Fruit fly (Drosophila melanogaster) whole organism, embryonic: Measurements from ENCODE around the gene CG2617.

Experiments
- Abd-B ChIP-seq: fragments of 200-800 bp; sonication (Bioruptor generic); optimal IDR thresholded peaks from 2 replicates; lab custom pipeline; 2018; ENCODE audit warnings: missing biosample characterization, mild to moderate bottlenecking, missing genetic modification characterization, moderate library complexity
- Aef1 ChIP-seq: fragments of 200-800 bp; sonication (Bioruptor generic); IDR thresholded peaks from 3 replicates; pipeline ENCODE4 v1.3.6; 2022; ENCODE audit warnings: missing biosample characterization, missing genetic modification characterization
- Blimp-1 ChIP-seq: fragments of 200-800 bp; sonication (Bioruptor generic); optimal IDR thresholded peaks from 3 replicates; lab custom pipeline; 2018; ENCODE audit warnings: missing biosample characterization, missing genetic modification characterization, mild to moderate bottlenecking, moderate library complexity, missing genetic modification reagents
- CG10147 ChIP-seq: fragments of 200-800 bp; sonication (Bioruptor generic); optimal IDR thresholded peaks from 2 replicates; lab custom pipeline; 2019; ENCODE audit warnings: missing biosample characterization, mild to moderate bottlenecking, missing genetic modification characterization, moderate library complexity
- CG11696 ChIP-seq: fragments of 200-800 bp; sonication (Bioruptor generic); IDR thresholded peaks from 2 replicates; pipeline ENCODE4 v1.3.6; 2022; ENCODE audit warnings: missing biosample characterization, missing genetic modification characterization
- CG14050 ChIP-seq: fragments of 200-800 bp; sonication (Bioruptor generic); IDR thresholded peaks from 3 replicates; pipeline ENCODE4 v1.3.6; 2022; ENCODE audit warnings: missing biosample characterization, missing genetic modification characterization
- CG15269 ChIP-seq: fragments of 200-800 bp; sonication (Bioruptor generic); optimal IDR thresholded peaks from 2 replicates; lab custom pipeline; 2018; ENCODE audit warnings: missing biosample characterization, mild to moderate bottlenecking, missing genetic modification characterization, moderate library complexity
- CG1603 ChIP-seq: fragments of 200-800 bp; sonication (Bioruptor generic); optimal IDR thresholded peaks from 2 replicates; lab custom pipeline; 2019; ENCODE audit warnings: missing biosample characterization, mild to moderate bottlenecking, missing genetic modification characterization, moderate library complexity
- CG16779 ChIP-seq: fragments of 200-800 bp; sonication (Bioruptor generic); IDR thresholded peaks from 2 replicates; pipeline ENCODE4 v1.3.6; 2022; ENCODE audit warnings: missing biosample characterization, missing genetic modification characterization
- CG17912 ChIP-seq: fragments of 200-800 bp; sonication (Bioruptor generic); optimal IDR thresholded peaks from 2 replicates; lab custom pipeline; 2018; ENCODE audit warnings: missing biosample characterization, mild to moderate bottlenecking, missing genetic modification characterization
- CG30431 ChIP-seq: fragments of 200-800 bp; sonication (Bioruptor generic); optimal IDR thresholded peaks from 2 replicates; lab custom pipeline; 2017; ENCODE audit warnings: missing biosample characterization, missing genetic modification characterization
- CG31224 ChIP-seq: fragments of 200-800 bp; sonication (Bioruptor generic); IDR thresholded peaks from 2 replicates; pipeline ENCODE4 v1.3.6; 2022; ENCODE audit warnings: missing biosample characterization, missing genetic modification characterization
- CG33213 ChIP-seq: fragments of 200-800 bp; sonication (Bioruptor generic); optimal IDR thresholded peaks from 3 replicates; lab custom pipeline; 2016; ENCODE audit warnings: missing biosample characterization, missing genetic modification characterization
- CG3407 ChIP-seq: fragments of 200-800 bp; sonication (Bioruptor generic); optimal IDR thresholded peaks from 2 replicates; lab custom pipeline; 2018; ENCODE audit warnings: missing biosample characterization, mild to moderate bottlenecking, missing genetic modification characterization
- CG34376 ChIP-seq: fragments of 200-800 bp; sonication (Bioruptor generic); optimal IDR thresholded peaks from 2 replicates; lab custom pipeline; 2018; ENCODE audit warnings: missing biosample characterization, mild to moderate bottlenecking, missing genetic modification characterization
- CG3726 ChIP-seq: fragments of 200-800 bp; sonication (Bioruptor generic); IDR thresholded peaks from 3 replicates; pipeline ENCODE4, ENCODE4 v1.3.6; 2022; ENCODE audit warnings: missing biosample characterization, missing genetic modification characterization
- CG4820 ChIP-seq: fragments of 200-800 bp; sonication (Bioruptor generic); optimal IDR thresholded peaks from 3 replicates; lab custom pipeline; 2016; ENCODE audit warnings: missing biosample characterization, missing genetic modification characterization
- CG4854 ChIP-seq: fragments of 200-800 bp; sonication (Bioruptor generic); optimal IDR thresholded peaks from 2 replicates; lab custom pipeline; 2016; ENCODE audit warnings: missing biosample characterization, missing genetic modification characterization, inconsistent platforms
- CG6254 ChIP-seq: fragments of 200-800 bp; sonication (Bioruptor generic); optimal IDR thresholded peaks from 3 replicates; lab custom pipeline; 2017; ENCODE audit warnings: mild to moderate bottlenecking, missing biosample characterization, missing genetic modification reagents, missing genetic modification characterization
- CG6765 ChIP-seq: fragments of 200-800 bp; sonication (Bioruptor generic); optimal IDR thresholded peaks from 3 replicates; lab custom pipeline; 2017; ENCODE audit warnings: missing biosample characterization, mild to moderate bottlenecking, missing genetic modification characterization
- CG7839 ChIP-seq: fragments of 200-800 bp; sonication (Bioruptor generic); optimal IDR thresholded peaks from 3 replicates; lab custom pipeline; 2018; ENCODE audit warnings: missing biosample characterization, mild to moderate bottlenecking, missing genetic modification characterization, moderate library complexity
- CG9215 ChIP-seq: fragments of 200-800 bp; sonication (Bioruptor generic); IDR thresholded peaks from 2 replicates; pipeline ENCODE4 v1.3.6; 2022; ENCODE audit warnings: missing biosample characterization, missing genetic modification characterization
- CG9727 ChIP-seq: fragments of 200-800 bp; sonication (Bioruptor generic); optimal IDR thresholded peaks from 3 replicates; lab custom pipeline; 2017; ENCODE audit warnings: missing biosample characterization, mild to moderate bottlenecking, missing genetic modification characterization
- D19B ChIP-seq: fragments of 200-800 bp; sonication (Bioruptor generic); optimal IDR thresholded peaks from 2 replicates; lab custom pipeline; 2017; ENCODE audit warnings: missing biosample characterization, mild to moderate bottlenecking, missing genetic modification characterization
- Dbx ChIP-seq: fragments of 200-800 bp; sonication (Bioruptor generic); IDR thresholded peaks from 3 replicates; pipeline ENCODE4 v1.3.6; 2022; ENCODE audit warnings: missing biosample characterization, missing genetic modification characterization
- Dek ChIP-seq: fragments of 200-800 bp; sonication (Bioruptor generic); optimal IDR thresholded peaks from 3 replicates; lab custom pipeline; 2019; ENCODE audit warnings: missing biosample characterization, mild to moderate bottlenecking, missing genetic modification characterization, moderate library complexity
- Dref ChIP-seq: fragments of 200-800 bp; sonication (Bioruptor generic); IDR thresholded peaks from 2 replicates; pipeline ENCODE4 v1.3.6; 2022; ENCODE audit warnings: missing biosample characterization, missing genetic modification characterization
- HHEX ChIP-seq: fragments of 200-800 bp; sonication (Bioruptor generic); optimal IDR thresholded peaks from 3 replicates; lab custom pipeline; 2017; ENCODE audit warnings: missing biosample characterization, mild to moderate bottlenecking, missing genetic modification characterization, missing genetic modification reagents
- Hr3 ChIP-seq: fragments of 200-800 bp; sonication (Bioruptor generic); optimal IDR thresholded peaks from 3 replicates; lab custom pipeline; 2016; ENCODE audit warnings: missing biosample characterization, missing genetic modification characterization
- Hr39 ChIP-seq: fragments of >200 bp; optimal IDR thresholded peaks from 2 replicates; lab custom pipeline; 2017
- Optix ChIP-seq: fragments of 200-800 bp; sonication (Bioruptor generic); IDR thresholded peaks from 3 replicates; pipeline ENCODE4 v1.3.6; 2022; ENCODE audit warnings: missing biosample characterization, missing genetic modification characterization
- Sox102F ChIP-seq: fragments of 200-800 bp; sonication (Bioruptor generic); optimal IDR thresholded peaks from 2 replicates; lab custom pipeline; 2018; ENCODE audit warnings: missing biosample characterization, mild to moderate bottlenecking, missing genetic modification characterization, moderate library complexity
- Spps ChIP-seq: fragments of 200-800 bp; sonication (Bioruptor generic); optimal IDR thresholded peaks from 2 replicates; lab custom pipeline; 2018; ENCODE audit warnings: missing biosample characterization, mild to moderate bottlenecking, missing genetic modification characterization
- Ssrp ChIP-seq: fragments of 200-800 bp; sonication (Bioruptor generic); optimal IDR thresholded peaks from 2 replicates; lab custom pipeline; 2018; ENCODE audit warnings: missing biosample characterization, mild to moderate bottlenecking, missing genetic modification characterization, moderate library complexity
- Xrp1 ChIP-seq: fragments of 200-800 bp; sonication (Bioruptor generic); IDR thresholded peaks from 2 replicates; pipeline ENCODE4 v1.3.6; 2022; ENCODE audit warnings: missing biosample characterization, missing genetic modification characterization
- amos ChIP-seq: fragments of 200-800 bp; sonication (Bioruptor generic); IDR thresholded peaks from 2 replicates; pipeline ENCODE4 v1.3.6; 2022; ENCODE audit warnings: missing biosample characterization, missing genetic modification characterization; ENCODE audit not compliant: partially characterized antibody
- br ChIP-seq: fragments of >200 bp; optimal IDR thresholded peaks from 2 replicates; lab custom pipeline; 2017
- chm ChIP-seq: fragments of 200-800 bp; sonication (Bioruptor generic); IDR thresholded peaks from 2 replicates; pipeline ENCODE4 v1.3.6; 2022; ENCODE audit warnings: missing biosample characterization, missing genetic modification characterization
- dm ChIP-seq: fragments of 200-800 bp; sonication (Bioruptor generic); optimal IDR thresholded peaks from 3 replicates; lab custom pipeline; 2016; ENCODE audit warnings: missing biosample characterization, missing genetic modification characterization
- gce ChIP-seq: fragments of 200-800 bp; sonication (Bioruptor generic); IDR thresholded peaks from 3 replicates; pipeline ENCODE4 v1.3.6; 2022; ENCODE audit warnings: missing biosample characterization, missing genetic modification characterization
- jigr1 ChIP-seq: fragments of 200-800 bp; sonication (Bioruptor generic); IDR thresholded peaks from 3 replicates; pipeline ENCODE4 v1.3.6; 2022; ENCODE audit warnings: missing biosample characterization, missing genetic modification characterization
- pros ChIP-seq: fragments of 200-800 bp; sonication (Bioruptor generic); optimal IDR thresholded peaks from 3 replicates; lab custom pipeline; 2019; ENCODE audit warnings: missing biosample characterization, mild to moderate bottlenecking, missing genetic modification characterization, moderate library complexity
- scrt ChIP-seq: fragments of 200-800 bp; sonication (Bioruptor generic); optimal IDR thresholded peaks from 2 replicates; lab custom pipeline; 2018; ENCODE audit warnings: missing biosample characterization, mild to moderate bottlenecking, missing genetic modification characterization, moderate library complexity
- sd ChIP-seq: fragments of 200-800 bp; sonication (Bioruptor generic); optimal IDR thresholded peaks from 3 replicates; lab custom pipeline; 2018; ENCODE audit warnings: missing biosample characterization, mild to moderate bottlenecking, missing genetic modification characterization, moderate library complexity
- slp2 ChIP-seq: fragments of 200-800 bp; sonication (Bioruptor generic); optimal IDR thresholded peaks from 2 replicates; lab custom pipeline; 2016; ENCODE audit warnings: missing biosample characterization, missing genetic modification characterization
- unc-4 ChIP-seq: fragments of 200-800 bp; sonication (Bioruptor generic); IDR thresholded peaks from 2 replicates; pipeline ENCODE4 v1.3.6; 2022; ENCODE audit warnings: missing biosample characterization, missing genetic modification characterization; ENCODE audit not compliant: partially characterized antibody
- zfh1 ChIP-seq: fragments of 200-800 bp; sonication (Bioruptor generic); IDR thresholded peaks from 3 replicates; pipeline ENCODE4 v1.3.6; 2022; ENCODE audit warnings: missing biosample characterization, missing genetic modification characterization

Gene CG2617

DNA sequence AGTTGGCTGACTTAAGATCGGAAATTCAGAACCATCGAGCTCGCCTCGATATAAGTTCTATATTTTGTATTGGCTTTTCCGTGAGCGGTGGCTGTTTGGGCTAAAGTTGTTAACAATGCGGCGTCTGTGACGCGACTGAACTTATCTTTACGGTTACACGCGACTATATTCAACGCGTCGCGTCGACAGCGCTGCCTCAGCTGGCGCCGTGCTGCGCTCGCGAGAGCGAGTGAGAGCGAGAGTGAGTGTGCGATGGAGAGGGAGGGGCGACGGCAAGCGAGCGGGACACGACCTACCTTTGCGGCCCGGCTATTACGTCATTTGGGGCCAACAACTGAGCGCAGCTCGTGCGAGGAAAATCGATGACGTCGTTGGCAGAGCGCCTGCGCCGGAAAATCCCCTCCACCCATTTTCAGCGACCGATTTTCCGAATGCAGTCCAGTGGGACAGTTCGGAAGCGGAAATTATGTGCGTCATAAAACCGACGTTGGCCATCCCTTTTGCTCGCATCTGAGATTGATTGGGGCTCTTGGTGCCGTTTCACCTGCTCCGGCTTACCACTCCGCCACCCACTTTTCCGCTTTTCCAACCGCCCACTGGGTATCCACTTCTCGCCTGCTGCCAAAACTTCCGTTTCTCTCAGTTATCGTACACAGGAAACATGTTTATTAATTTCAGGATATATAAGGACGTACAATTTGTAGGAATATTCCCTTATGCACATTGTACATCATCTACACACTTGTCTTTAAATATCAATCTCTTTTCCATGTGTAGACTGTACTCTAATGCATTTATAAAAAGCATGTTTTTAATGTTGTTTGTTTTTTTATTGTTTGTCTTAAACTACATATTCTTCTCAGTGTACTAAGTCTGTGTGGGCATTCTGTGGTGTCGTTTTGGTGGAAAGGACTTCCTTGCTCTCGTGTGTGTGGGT lies 32.6 kb downstream of the CG2617 start, which contains the start of gene Hr38 (continued):
- TF ChIP-seq Xrp1 (GFP tag; lab: Robert Waterston, UW) (peak; percentile 23; the same call in 1 of the 2 replicates), Abd-B (GFP tag; lab: Kevin White, UChicago) (peak; percentile 30), CG4854 (GFP tag; lab: Kevin White, UChicago) (no peak), jigr1 (no peak), HHEX (GFP tag; lab: Kevin White, UChicago) (peak; percentile 43), Dbx (GFP tag; lab: Robert Waterston, UW) (peak; percentile 20; the same call in 1 of the 3 replicates), unc-4 (peak; percentile 45; the same call in 1 of the 2 replicates), Hr3 (GFP tag; lab: Kevin White, UChicago) (peak; percentile 38), CG14050 (GFP tag; lab: Robert Waterston, UW) (no peak), CG6254 (GFP tag; lab: Kevin White, UChicago) (no peak), zfh1 (GFP tag; lab: Robert Waterston, UW) (no peak), CG17912 (GFP tag; lab: Kevin White, UChicago) (no peak), Hr39 (lab: Kevin White, UChicago) (no peak), CG10147 (GFP tag; lab: Kevin White, UChicago) (peak; percentile 29), gce (GFP tag; lab: Robert Waterston, UW) (no peak), amos (GFP tag; lab: Robert Waterston, UW) (no peak), CG3407 (GFP tag; lab: Kevin White, UChicago) (no peak), D19B (GFP tag; lab: Kevin White, UChicago) (peak; percentile 55), CG9727 (GFP tag; lab: Kevin White, UChicago) (peak; percentile 27), CG31224 (GFP tag; lab: Robert Waterston, UW) (no peak), slp2 (GFP tag; lab: Kevin White, UChicago) (no peak), Dref (GFP tag; lab: Robert Waterston, UW) (no peak), Dek (tag; lab: Kevin White, UChicago) (peak; percentile 35), CG7839 (tag; lab: Kevin White, UChicago) (peak; percentile 66), sd (no peak), CG15269 (tag; lab: Kevin White, UChicago) (peak; percentile 65), CG33213 (GFP tag; lab: Kevin White, UChicago) (no peak), Blimp-1 (GFP tag; lab: Kevin White, UChicago) (peak; percentile 99), chm (no peak; the same call in 1 of the 2 replicates), Sox102F (GFP tag; lab: Kevin White, UChicago) (peak; percentile 65), Optix (GFP tag; lab: Robert Waterston, UW) (no peak), CG9215 (GFP tag; lab: Robert Waterston, UW) (0 out of 2 replicates have a peak, but pooled peaks have one; percentile 21), CG16779 (GFP tag; lab: Robert Waterston, UW) (no peak), CG3726 (GFP tag; lab: Robert Waterston, UW) (0 out of 3 replicates have a peak, but pooled peaks have one; percentile 43), dm (GFP tag; lab: Kevin White, UChicago) (no peak), scrt (peak; percentile 69), CG34376 (GFP tag; lab: Kevin White, UChicago) (peak; percentile 52), CG11696 (no peak), Ssrp (tag; lab: Kevin White, UChicago) (no peak), CG6765 (GFP tag; lab: Kevin White, UChicago) (no peak), br (no peak), Aef1 (GFP tag; lab: Robert Waterston, UW) (0 out of 3 replicates have a peak, but pooled peaks have one; percentile 31), CG4820 (no peak), Spps (no peak), CG30431 (GFP tag; lab: Kevin White, UChicago) (no peak), CG1603 (tag; lab: Kevin White, UChicago) (peak; percentile 4), pros (no peak)
